Fruit fly (Drosophila melanogaster) whole organism, embryonic: Measurements from ENCODE around the gene CG7607.
A peak's percentile ranks its signal among the peaks of the same experiment; 100 is the strongest.

ENCODE experiments used
- Aef1 ChIP-seq: fragments of 200-800 bp; sonication (Bioruptor generic); IDR thresholded peaks from 3 replicates; pipeline ENCODE4 v1.3.6; 2022; ENCODE audit warnings: missing biosample characterization, missing genetic modification characterization
- Awh ChIP-seq: fragments of 200-800 bp; sonication (Bioruptor generic); IDR thresholded peaks from 2 replicates; pipeline ENCODE4, ENCODE4 v1.3.6; 2022; ENCODE audit warnings: missing biosample characterization, missing genetic modification characterization
- B-H2 ChIP-seq: fragments of 200-800 bp; sonication (Bioruptor generic); optimal IDR thresholded peaks from 2 replicates; lab custom pipeline; 2018; ENCODE audit warnings: missing biosample characterization, mild to moderate bottlenecking, missing genetic modification characterization
- CG15011 ChIP-seq: fragments of 200-800 bp; sonication (Bioruptor generic); optimal IDR thresholded peaks from 3 replicates; lab custom pipeline; 2018; ENCODE audit warnings: missing biosample characterization, mild to moderate bottlenecking, missing genetic modification characterization
- CG15269 ChIP-seq: fragments of 200-800 bp; sonication (Bioruptor generic); optimal IDR thresholded peaks from 2 replicates; lab custom pipeline; 2018; ENCODE audit warnings: missing biosample characterization, mild to moderate bottlenecking, missing genetic modification characterization, moderate library complexity
- CG16813 ChIP-seq: fragments of 200-800 bp; sonication (Bioruptor generic); IDR thresholded peaks from 3 replicates; pipeline ENCODE4 v1.3.6; 2022; ENCODE audit warnings: missing biosample characterization, missing genetic modification characterization; ENCODE audit not compliant: partially characterized antibody
- CG17328 ChIP-seq: fragments of 200-800 bp; sonication (Bioruptor generic); IDR thresholded peaks from 2 replicates; pipeline ENCODE4 v1.3.6; 2022; ENCODE audit warnings: missing biosample characterization, missing genetic modification characterization
- CG30020 ChIP-seq: fragments of 200-800 bp; optimal IDR thresholded peaks from 2 replicates; lab custom pipeline; 2019; ENCODE audit warnings: missing biosample characterization, mild to moderate bottlenecking, missing genetic modification characterization, moderate library complexity
- CG4820 ChIP-seq: fragments of 200-800 bp; sonication (Bioruptor generic); optimal IDR thresholded peaks from 3 replicates; lab custom pipeline; 2016; ENCODE audit warnings: missing biosample characterization, missing genetic modification characterization
- CG6791 ChIP-seq: fragments of 200-800 bp; sonication (Bioruptor generic); IDR thresholded peaks from 3 replicates; pipeline ENCODE4 v1.3.6; 2022; ENCODE audit warnings: missing biosample characterization, missing genetic modification characterization; ENCODE audit not compliant: partially characterized antibody
- CG8290 ChIP-seq, 3 experiments: fragments of 200-800 bp; sonication (Bioruptor generic); optimal IDR thresholded peaks; 2 replicates each; lab custom pipeline; 2016 to 2019; ENCODE audit warnings: missing biosample characterization in 3 of 3, missing genetic modification characterization in 3 of 3, mild to moderate bottlenecking in 2 of 3, moderate library complexity in 1 of 3
- CG8388 ChIP-seq: fragments of 200-800 bp; sonication (Bioruptor generic); optimal IDR thresholded peaks from 2 replicates; lab custom pipeline; 2019; ENCODE audit warnings: missing biosample characterization, mild to moderate bottlenecking, missing genetic modification characterization, moderate library complexity
- CG8924 ChIP-seq: fragments of 200-800 bp; optimal IDR thresholded peaks from 3 replicates; lab custom pipeline; 2019; ENCODE audit warnings: missing biosample characterization, mild to moderate bottlenecking, missing genetic modification characterization, moderate library complexity
- CG8944 ChIP-seq: fragments of 200-800 bp; sonication (Bioruptor generic); optimal IDR thresholded peaks from 3 replicates; lab custom pipeline; 2016; ENCODE audit warnings: missing biosample characterization, missing genetic modification characterization
- CrebB ChIP-seq: fragments of 200-800 bp; sonication (Bioruptor generic); optimal IDR thresholded peaks from 3 replicates; lab custom pipeline; 2018; ENCODE audit warnings: missing biosample characterization, mild to moderate bottlenecking, missing genetic modification characterization
- D19A ChIP-seq: fragments of 200-800 bp; optimal IDR thresholded peaks from 3 replicates; lab custom pipeline; 2019; ENCODE audit warnings: missing biosample characterization, mild to moderate bottlenecking, missing genetic modification characterization, moderate library complexity
- E2f2 ChIP-seq: fragments of 200-800 bp; sonication (Bioruptor generic); IDR thresholded peaks from 2 replicates; pipeline ENCODE4 v1.3.6; 2022; ENCODE audit warnings: missing biosample characterization, missing genetic modification characterization
- GATAe ChIP-seq: fragments of 200-800 bp; sonication (Bioruptor generic); conservative IDR thresholded peaks from 2 replicates; pipeline ENCODE4 v1.3.6; 2022; ENCODE audit warnings: missing biosample characterization, missing genetic modification characterization
- HHEX ChIP-seq: fragments of 200-800 bp; sonication (Bioruptor generic); optimal IDR thresholded peaks from 3 replicates; lab custom pipeline; 2017; ENCODE audit warnings: missing biosample characterization, mild to moderate bottlenecking, missing genetic modification characterization, missing genetic modification reagents
- Lhr ChIP-seq: fragments of 200-800 bp; sonication (Bioruptor generic); optimal IDR thresholded peaks from 3 replicates; lab custom pipeline; 2017; ENCODE audit warnings: mild to moderate bottlenecking, missing biosample characterization, missing genetic modification reagents, missing genetic modification characterization
- Nf-YB ChIP-seq: fragments of 200-800 bp; sonication (Bioruptor generic); optimal IDR thresholded peaks from 3 replicates; lab custom pipeline; 2019; ENCODE audit warnings: missing biosample characterization, mild to moderate bottlenecking, missing genetic modification characterization, moderate library complexity
- PHDP ChIP-seq: fragments of 200-800 bp; sonication (Bioruptor generic); optimal IDR thresholded peaks from 3 replicates; lab custom pipeline; 2018; ENCODE audit warnings: missing biosample characterization, mild to moderate bottlenecking, missing genetic modification characterization, moderate library complexity
- Spps ChIP-seq: fragments of 200-800 bp; sonication (Bioruptor generic); optimal IDR thresholded peaks from 2 replicates; lab custom pipeline; 2018; ENCODE audit warnings: missing biosample characterization, mild to moderate bottlenecking, missing genetic modification characterization
- Trl ChIP-seq, 3 experiments: fragments of >200 bp in 2 of 3; fragments of 200-800 bp in 1 of 3; sonication (Bioruptor generic) in 1 of 3; optimal IDR thresholded peaks; 2 replicates in 1 of 3; 3 replicates in 2 of 3; lab custom pipeline; 2016 to 2017; ENCODE audit warnings: missing biosample characterization in 1 of 3, missing genetic modification characterization in 1 of 3
- Xbp1 ChIP-seq: fragments of 200-800 bp; sonication (Bioruptor generic); optimal IDR thresholded peaks from 3 replicates; lab custom pipeline; 2016; ENCODE audit warnings: missing biosample characterization, mild to moderate bottlenecking, missing genetic modification characterization
- YL-1 ChIP-seq: fragments of 200-800 bp; sonication (Bioruptor generic); optimal IDR thresholded peaks from 3 replicates; lab custom pipeline; 2017; ENCODE audit warnings: missing biosample characterization, mild to moderate bottlenecking, missing genetic modification characterization
- ara ChIP-seq: fragments of 200-800 bp; sonication (Bioruptor generic); IDR thresholded peaks from 2 replicates; pipeline ENCODE4 v1.3.6; 2022; ENCODE audit warnings: missing biosample characterization, missing genetic modification characterization
- caup ChIP-seq: fragments of 200-800 bp; sonication (Bioruptor generic); optimal IDR thresholded peaks from 3 replicates; lab custom pipeline; 2017; ENCODE audit warnings: missing biosample characterization, mild to moderate bottlenecking, missing genetic modification characterization, moderate library complexity; ENCODE audit not compliant: severe bottlenecking
- cg ChIP-seq: fragments of 200-800 bp; sonication (Bioruptor generic); optimal IDR thresholded peaks from 3 replicates; lab custom pipeline; 2019; ENCODE audit warnings: missing biosample characterization, mild to moderate bottlenecking, missing genetic modification characterization, moderate library complexity
- crc ChIP-seq: fragments of 200-800 bp; sonication (Bioruptor generic); optimal IDR thresholded peaks from 2 replicates; lab custom pipeline; 2016; ENCODE audit warnings: missing biosample characterization, missing genetic modification characterization
- dmrt99B ChIP-seq: fragments of 200-800 bp; sonication (Bioruptor generic); optimal IDR thresholded peaks from 2 replicates; lab custom pipeline; 2018; ENCODE audit warnings: missing biosample characterization, mild to moderate bottlenecking, missing genetic modification characterization, moderate library complexity
- emc ChIP-seq: fragments of 200-800 bp; sonication (Bioruptor generic); optimal IDR thresholded peaks from 2 replicates; lab custom pipeline; 2016; ENCODE audit warnings: missing biosample characterization, missing genetic modification characterization
- ewg ChIP-seq: fragments of 200-800 bp; sonication (Bioruptor generic); optimal IDR thresholded peaks from 3 replicates; lab custom pipeline; 2017; ENCODE audit warnings: mild to moderate bottlenecking, missing biosample characterization, missing genetic modification reagents, missing genetic modification characterization
- fd64A ChIP-seq: fragments of 200-800 bp; sonication (Bioruptor generic); optimal IDR thresholded peaks from 3 replicates; lab custom pipeline; 2018; ENCODE audit warnings: missing biosample characterization, mild to moderate bottlenecking, missing genetic modification characterization
- gcm ChIP-seq: fragments of 200-800 bp; sonication (Bioruptor generic); optimal IDR thresholded peaks from 2 replicates; lab custom pipeline; 2019; ENCODE audit warnings: missing biosample characterization, mild to moderate bottlenecking, missing genetic modification characterization, moderate library complexity
- lbe ChIP-seq: fragments of 200-800 bp; sonication (Bioruptor generic); optimal IDR thresholded peaks from 2 replicates; lab custom pipeline; 2016; ENCODE audit warnings: missing biosample characterization, mild to moderate bottlenecking, missing genetic modification characterization
- lola ChIP-seq, 3 experiments: fragments of >200 bp in 2 of 3; fragments of 200-800 bp in 1 of 3; sonication (Bioruptor generic) in 1 of 3; optimal IDR thresholded peaks; 2 replicates each; lab custom pipeline; 2017 to 2019; ENCODE audit warnings: missing biosample characterization in 3 of 3, missing genetic modification characterization in 3 of 3, mild to moderate bottlenecking in 1 of 3, moderate library complexity in 1 of 3
- oc ChIP-seq: fragments of 200-800 bp; sonication (Bioruptor generic); optimal IDR thresholded peaks from 2 replicates; lab custom pipeline; 2018; ENCODE audit warnings: missing biosample characterization, mild to moderate bottlenecking, missing genetic modification characterization, moderate library complexity
- pb ChIP-seq: fragments of 200-800 bp; sonication (Bioruptor generic); optimal IDR thresholded peaks from 3 replicates; lab custom pipeline; 2016; ENCODE audit warnings: missing biosample characterization, missing genetic modification characterization
- pfk ChIP-seq: fragments of 200-800 bp; sonication (Bioruptor generic); optimal IDR thresholded peaks from 2 replicates; lab custom pipeline; 2018; ENCODE audit warnings: missing biosample characterization, mild to moderate bottlenecking, missing genetic modification characterization, moderate library complexity
- repo ChIP-seq: fragments of 200-800 bp; sonication (Bioruptor generic); optimal IDR thresholded peaks from 2 replicates; lab custom pipeline; 2016; ENCODE audit warnings: missing biosample characterization, missing genetic modification characterization
- sima ChIP-seq: fragments of 200-800 bp; sonication (Bioruptor generic); optimal IDR thresholded peaks from 2 replicates; lab custom pipeline; 2016; ENCODE audit warnings: missing biosample characterization, missing genetic modification characterization
- sob ChIP-seq: fragments of 200-800 bp; sonication (Bioruptor generic); IDR thresholded peaks from 2 replicates; pipeline ENCODE4 v1.3.6; 2022; ENCODE audit warnings: missing biosample characterization, missing genetic modification characterization
- sug ChIP-seq: fragments of 200-800 bp; optimal IDR thresholded peaks from 2 replicates; lab custom pipeline; 2019; ENCODE audit warnings: missing biosample characterization, mild to moderate bottlenecking, missing genetic modification characterization, moderate library complexity
- tin ChIP-seq: fragments of 200-800 bp; sonication (Bioruptor generic); optimal IDR thresholded peaks from 3 replicates; lab custom pipeline; 2016; ENCODE audit warnings: missing biosample characterization, missing genetic modification characterization
- toy ChIP-seq: fragments of 200-800 bp; sonication (Bioruptor generic); IDR thresholded peaks from 2 replicates; pipeline ENCODE4 v1.3.6; 2022; ENCODE audit warnings: missing biosample characterization, missing genetic modification characterization
- tup ChIP-seq: fragments of 200-800 bp; sonication (Bioruptor generic); optimal IDR thresholded peaks from 2 replicates; lab custom pipeline; 2016; ENCODE audit warnings: missing biosample characterization, mild to moderate bottlenecking, missing genetic modification characterization, moderate library complexity
- yki ChIP-seq: fragments of >200 bp; optimal IDR thresholded peaks from 3 replicates; lab custom pipeline; 2018

The CG7607 gene

dm6 chr3L:11247370-11248255, 48.2 kb downstream of the CG7607 start (continued):
- TF ChIP-seq B-H2 (no peak), lola (GFP tag; optimal IDR thresholded peaks at IDR 0.05; lab: Kevin White, UChicago) (no peak), oc (tag; lab: Kevin White, UChicago) (no peak), Nf-YB (peak; percentile 2), yki (lab: Kevin White, UChicago) (peak; percentile 50), Lhr (GFP tag; lab: Kevin White, UChicago) (no peak), sob (GFP tag; lab: Robert Waterston, UW) (no peak), gcm (GFP tag; lab: Kevin White, UChicago) (peak; percentile 28), CG17328 (GFP tag; lab: Robert Waterston, UW) (no peak), CG16813 (GFP tag; lab: Robert Waterston, UW) (no peak), CG8924 (tag; lab: Kevin White, UChicago) (peak; percentile 23), caup (GFP tag; lab: Kevin White, UChicago) (peak; percentile 10), pfk (GFP tag; lab: Kevin White, UChicago) (peak; percentile 48), crc (GFP tag; lab: Kevin White, UChicago) (no peak), CG4820 (GFP tag; lab: Kevin White, UChicago) (no peak), sima (GFP tag; lab: Kevin White, UChicago) (no peak), Xbp1 (GFP tag; lab: Kevin White, UChicago) (no peak), CG8944 (GFP tag; lab: Kevin White, UChicago) (no peak), E2f2 (GFP tag; lab: Robert Waterston, UW) (no peak), toy (GFP tag; lab: Robert Waterston, UW) (no peak), tin (no peak), ewg (GFP tag; lab: Kevin White, UChicago) (no peak), cg (GFP tag; lab: Kevin White, UChicago) (peak; percentile 88), Awh (GFP tag; lab: Robert Waterston, UW) (peak; percentile 48; the same call in 1 of the 2 replicates), CG6791 (GFP tag; lab: Robert Waterston, UW) (no peak), repo (GFP tag; lab: Kevin White, UChicago) (no peak), pb (GFP tag; lab: Kevin White, UChicago) (no peak), HHEX (no peak), CG15269 (tag; lab: Kevin White, UChicago) (no peak), CG8388 (GFP tag; lab: Kevin White, UChicago) (no peak), D19A (tag; lab: Kevin White, UChicago) (no peak), emc (GFP tag; lab: Kevin White, UChicago) (no peak), CG8290 (GFP tag; optimal IDR thresholded peaks at IDR 0.05; lab: Kevin White, UChicago) (no peak), CG8290 (tag; optimal IDR thresholded peaks at IDR 0.05; lab: Kevin White, UChicago) (peak in 1 of 2 experiments; percentile 45), Trl (optimal IDR thresholded peaks at IDR 0.05; lab: Kevin White, UChicago) (peak; percentile 96 to 99), Trl (GFP tag; optimal IDR thresholded peaks at IDR 0.05; lab: Kevin White, UChicago) (peak; percentile 21), tup (GFP tag; lab: Kevin White, UChicago) (no peak), CG30020 (tag; lab: Kevin White, UChicago) (no peak), CrebB (no peak), dmrt99B (tag; lab: Kevin White, UChicago) (no peak), Spps (no peak), sug (tag; lab: Kevin White, UChicago) (peak; percentile 17), PHDP (tag; lab: Kevin White, UChicago) (peak; percentile 12), fd64A (GFP tag; lab: Kevin White, UChicago) (peak; percentile 43), CG15011 (no peak), Aef1 (GFP tag; lab: Robert Waterston, UW) (no peak), ara (GFP tag; lab: Robert Waterston, UW) (no peak), YL-1 (GFP tag; lab: Kevin White, UChicago) (no peak), GATAe (no peak), lbe (no peak)
